Fruit fly (Drosophila melanogaster): ENCODE measurements around the gene Etfb.

DNA sequence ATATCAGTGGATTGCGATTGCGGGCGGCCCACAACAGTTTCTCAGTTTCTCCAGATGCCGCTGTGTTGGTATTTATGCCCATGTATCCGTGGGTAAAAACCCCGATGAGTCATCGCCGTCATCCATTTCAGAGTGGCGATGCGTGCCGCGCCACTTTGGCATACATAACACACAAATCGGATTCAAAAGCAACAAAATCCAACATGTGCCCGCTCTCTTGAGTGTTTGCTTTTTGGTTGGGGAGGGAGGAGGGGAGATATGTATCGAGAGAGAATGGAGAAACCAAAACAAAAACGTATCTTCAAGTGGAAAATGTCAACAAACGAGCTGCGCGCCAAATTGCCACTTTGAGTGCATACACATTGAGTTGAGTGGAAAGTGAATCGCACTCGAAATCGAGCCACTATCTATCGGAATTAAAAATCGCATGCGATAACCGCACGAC, 31.1 kb downstream of the Etfb start:
- TF ChIP-seq CG8478 (optimal IDR thresholded peaks at IDR 0.05) (peak; percentile 22), CTCF (optimal IDR thresholded peaks at IDR 0.05) (no peak)
